Worm (Caenorhabditis elegans) whole organism, late embryonic: ENCODE results near the gene ceh-38.
A peak's percentile ranks its signal among the peaks of the same experiment; 100 is the strongest.

Experiments
- F13H6.1 ChIP-seq: sonication (generic microtip); optimal IDR thresholded peaks from 2 replicates; lab custom pipeline; 2016; ENCODE audit warnings: missing genetic modification characterization, missing compliant biosample characterization
- K02D7.2 ChIP-seq: sonication (generic microtip); optimal IDR thresholded peaks from 2 replicates; lab custom pipeline; 2017; ENCODE audit warnings: mild to moderate bottlenecking, missing genetic modification characterization, missing compliant biosample characterization
- K09A11.1 ChIP-seq: sonication (generic microtip); optimal IDR thresholded peaks from 2 replicates; lab custom pipeline; 2017; ENCODE audit warnings: antibody characterized with exemption, mild to moderate bottlenecking, missing genetic modification characterization, missing compliant biosample characterization; ENCODE audit not compliant: insufficient read depth
- Y22D7AL.16 ChIP-seq: sonication (generic microtip); optimal IDR thresholded peaks from 2 replicates; lab custom pipeline; 2016; ENCODE audit warnings: missing genetic modification characterization, missing compliant biosample characterization
- ama-1 ChIP-seq: fragments of 150-350 bp; optimal IDR thresholded peaks from 2 replicates; lab custom pipeline; 2014
- ceh-14 ChIP-seq: sonication (generic microtip); optimal IDR thresholded peaks from 2 replicates; lab custom pipeline; 2016; ENCODE audit warnings: missing genotype, missing genetic modification characterization, missing compliant biosample characterization
- ceh-18 ChIP-seq: sonication (generic microtip); optimal IDR thresholded peaks from 2 replicates; lab custom pipeline; 2016; ENCODE audit warnings: missing genetic modification characterization, missing compliant biosample characterization
- ceh-22 ChIP-seq: sonication (generic microtip); optimal IDR thresholded peaks from 2 replicates; lab custom pipeline; 2017; ENCODE audit warnings: missing biosample characterization, missing genetic modification characterization
- ceh-24 ChIP-seq: sonication (generic microtip); optimal IDR thresholded peaks from 2 replicates; lab custom pipeline; 2016; ENCODE audit warnings: mild to moderate bottlenecking, missing genetic modification characterization, missing compliant biosample characterization
- ceh-30 ChIP-seq: fragments of 150-350 bp; optimal IDR thresholded peaks from 2 replicates; lab custom pipeline; 2014; ENCODE audit warnings: missing biosample characterization, missing genetic modification characterization
- ceh-31 ChIP-seq: sonication (generic microtip); optimal IDR thresholded peaks from 2 replicates; lab custom pipeline; 2016; ENCODE audit warnings: missing genetic modification characterization, missing compliant biosample characterization
- ceh-34 ChIP-seq: sonication (generic microtip); optimal IDR thresholded peaks from 2 replicates; lab custom pipeline; 2016; ENCODE audit warnings: mild to moderate bottlenecking, missing genetic modification characterization, missing compliant biosample characterization
- ceh-45 ChIP-seq: fragments of 200-800 bp; sonication (Bioruptor generic); IDR thresholded peaks from 2 replicates; pipeline ENCODE4 v1.3.6; 2022; ENCODE audit warnings: missing genetic modification reagents, missing genetic modification characterization, missing compliant biosample characterization
- ceh-48 ChIP-seq: sonication (generic microtip); optimal IDR thresholded peaks from 2 replicates; lab custom pipeline; 2016; ENCODE audit warnings: missing genetic modification characterization, inconsistent platforms, missing compliant biosample characterization
- ceh-6 ChIP-seq: fragments of 200-800 bp; sonication (Bioruptor generic); optimal IDR thresholded peaks from 2 replicates; lab custom pipeline; 2018; ENCODE audit warnings: mild to moderate bottlenecking, missing genetic modification characterization, missing compliant biosample characterization
- ceh-9 ChIP-seq: sonication (generic microtip); optimal IDR thresholded peaks from 2 replicates; lab custom pipeline; 2016; ENCODE audit warnings: mild to moderate bottlenecking, missing genetic modification characterization, inconsistent platforms, missing compliant biosample characterization
- che-1 ChIP-seq: sonication (generic microtip); optimal IDR thresholded peaks from 2 replicates; lab custom pipeline; 2016; ENCODE audit warnings: mild to moderate bottlenecking, missing genetic modification characterization, missing compliant biosample characterization
- dmd-4 ChIP-seq: sonication (generic microtip); optimal IDR thresholded peaks from 2 replicates; lab custom pipeline; 2016; ENCODE audit warnings: borderline replicate concordance, missing genetic modification characterization, missing compliant biosample characterization
- dve-1 ChIP-seq: sonication (generic microtip); optimal IDR thresholded peaks from 2 replicates; lab custom pipeline; 2017; ENCODE audit warnings: antibody characterized with exemption, mild to moderate bottlenecking, missing genetic modification characterization, missing compliant biosample characterization
- eyg-1 ChIP-seq: sonication (generic microtip); optimal IDR thresholded peaks from 2 replicates; lab custom pipeline; 2016; ENCODE audit warnings: missing genotype, missing genetic modification characterization, missing compliant biosample characterization
- fax-1 ChIP-seq: sonication (generic microtip); optimal IDR thresholded peaks from 2 replicates; lab custom pipeline; 2016; ENCODE audit warnings: missing genotype, missing genetic modification characterization, missing compliant biosample characterization
- gmeb-2 ChIP-seq: sonication (generic microtip); optimal IDR thresholded peaks from 2 replicates; lab custom pipeline; 2016; ENCODE audit warnings: missing genetic modification characterization, inconsistent platforms, missing compliant biosample characterization
- hlh-13 ChIP-seq: fragments of 200-800 bp; sonication (Bioruptor generic); optimal IDR thresholded peaks from 2 replicates; lab custom pipeline; 2018; ENCODE audit warnings: mild to moderate bottlenecking, missing genetic modification characterization, missing compliant biosample characterization
- hlh-15 ChIP-seq: sonication (generic microtip); optimal IDR thresholded peaks from 2 replicates; lab custom pipeline; 2016; ENCODE audit warnings: missing genetic modification characterization, missing compliant biosample characterization
- hlh-8 ChIP-seq: sonication (generic microtip); optimal IDR thresholded peaks from 2 replicates; lab custom pipeline; 2016; ENCODE audit warnings: missing genotype, missing genetic modification characterization, missing compliant biosample characterization
- madf-2 ChIP-seq: sonication (generic microtip); optimal IDR thresholded peaks from 2 replicates; lab custom pipeline; 2017; ENCODE audit warnings: missing genetic modification characterization, missing compliant biosample characterization
- nfya-1 ChIP-seq: sonication (generic microtip); optimal IDR thresholded peaks from 2 replicates; lab custom pipeline; 2017; ENCODE audit warnings: missing genetic modification characterization, mild to moderate bottlenecking, missing compliant biosample characterization, antibody characterized with exemption, moderate library complexity
- nhr-11 ChIP-seq: fragments of 150-350 bp; optimal IDR thresholded peaks from 2 replicates; lab custom pipeline; 2014; ENCODE audit warnings: missing biosample characterization, missing genetic modification characterization
- nhr-232 ChIP-seq: sonication (generic microtip); optimal IDR thresholded peaks from 2 replicates; lab custom pipeline; 2016; ENCODE audit warnings: missing genetic modification characterization, missing compliant biosample characterization
- odd-2 ChIP-seq: sonication (generic microtip); optimal IDR thresholded peaks from 2 replicates; lab custom pipeline; 2017; ENCODE audit warnings: antibody characterized with exemption, mild to moderate bottlenecking, missing genetic modification characterization, missing compliant biosample characterization
- pag-3 ChIP-seq: sonication (generic microtip); optimal IDR thresholded peaks from 2 replicates; lab custom pipeline; 2016; ENCODE audit warnings: missing compliant biosample characterization, missing genetic modification characterization, borderline replicate concordance
- pha-4 ChIP-seq: fragments of 150-350 bp; optimal IDR thresholded peaks from 2 replicates; lab custom pipeline; 2018; ENCODE audit warnings: missing biosample characterization, missing genetic modification reagents, missing genetic modification characterization
- pros-1 ChIP-seq: fragments of 150-350 bp; optimal IDR thresholded peaks from 2 replicates; lab custom pipeline; 2014; ENCODE audit warnings: missing biosample characterization, missing genetic modification reagents, missing genetic modification characterization
- rnt-1 ChIP-seq: sonication (generic microtip); optimal IDR thresholded peaks from 2 replicates; lab custom pipeline; 2016; ENCODE audit warnings: missing genetic modification characterization, missing compliant biosample characterization
- syd-9 ChIP-seq: sonication (generic microtip); optimal IDR thresholded peaks from 2 replicates; lab custom pipeline; 2016; ENCODE audit warnings: mild to moderate bottlenecking, missing genetic modification characterization, moderate library complexity, missing compliant biosample characterization
- unc-86 ChIP-seq: sonication (generic microtip); optimal IDR thresholded peaks from 2 replicates; lab custom pipeline; 2016; ENCODE audit warnings: missing genetic modification characterization, missing compliant biosample characterization
- ztf-16 ChIP-seq: sonication (generic microtip); optimal IDR thresholded peaks from 2 replicates; lab custom pipeline; 2017; ENCODE audit warnings: missing genetic modification characterization, missing compliant biosample characterization

ceh-38 gene

DNA sequence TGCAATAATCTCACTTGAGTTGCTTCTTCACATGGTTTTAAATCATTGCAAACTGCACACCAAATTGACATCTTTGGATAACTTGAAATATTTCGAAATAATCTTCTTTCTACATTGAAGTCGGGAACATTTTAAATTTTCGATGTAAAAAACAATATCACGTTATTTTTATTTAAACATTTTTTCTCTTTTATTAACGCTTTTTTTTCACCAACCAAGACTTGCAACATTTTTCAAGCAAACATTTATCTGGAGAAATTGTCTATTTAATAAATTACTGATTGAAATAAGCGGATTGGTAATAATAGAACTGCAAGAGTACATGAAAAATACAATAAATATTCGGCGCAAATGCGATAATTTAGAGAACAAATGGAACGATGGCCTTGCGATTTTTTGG is 19.2 kb downstream of the ceh-38 start, which contains the start of gene C15F1.5:
TSS of gene C15F1.5 (minus strand) at position 101 of the 400 bp plus-strand sequence.
- no peak for TF ChIP-seq ztf-16 (tag; lab: Kevin White, UChicago)
- no peak for TF ChIP-seq syd-9 (tag; lab: Kevin White, UChicago)
- no peak for TF ChIP-seq hlh-15
- TF ChIP-seq hlh-8, result no peak
- TF ChIP-seq fax-1 (tag; lab: Kevin White, UChicago), result no peak
- TF ChIP-seq rnt-1 (tag; lab: Kevin White, UChicago), result no peak
- TF ChIP-seq ceh-30, result no peak
- TF ChIP-seq ceh-18 (tag; lab: Kevin White, UChicago), result no peak
- TF ChIP-seq Y22D7AL.16, result no peak
- no peak for TF ChIP-seq pha-4
- TF ChIP-seq madf-2 (tag; lab: Kevin White, UChicago), result no peak
- no peak for TF ChIP-seq nhr-232 (tag; lab: Kevin White, UChicago)
- no peak for TF ChIP-seq K02D7.2 (tag; lab: Kevin White, UChicago)

DNA sequence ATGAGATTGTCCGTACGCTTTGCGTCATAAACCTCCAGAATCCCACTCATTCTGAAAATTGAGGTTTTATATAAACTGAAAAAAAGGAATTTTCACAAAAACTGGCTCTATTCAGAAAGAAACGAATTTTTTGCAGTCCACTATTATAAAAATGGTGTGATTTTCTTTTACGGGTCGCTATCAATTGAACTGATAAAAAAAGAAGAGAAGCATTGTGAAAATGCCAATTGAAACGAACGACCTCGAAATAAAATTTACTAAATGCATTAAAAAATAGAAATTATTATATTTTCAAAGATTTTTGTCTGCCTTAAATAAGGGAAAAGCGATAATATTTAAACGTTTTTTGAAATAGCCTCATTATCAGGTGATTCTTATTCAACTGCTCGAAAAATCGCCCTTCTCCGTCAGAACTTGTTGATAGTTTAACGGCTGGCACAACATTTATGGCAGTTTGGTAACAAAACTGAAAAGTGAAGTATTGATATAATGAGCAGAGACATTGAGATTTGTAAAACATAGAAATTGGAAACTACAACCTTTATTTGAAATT is 20.9 kb downstream of the ceh-38 start, which contains the start of gene art-1:
TSS of gene art-1 (minus strand) at position 51 of the 553 bp plus-strand sequence.
- TF ChIP-seq pag-3 (no peak), ceh-34 (no peak), eyg-1 (tag; lab: Kevin White, UChicago) (no peak), ceh-31 (tag; lab: Kevin White, UChicago) (no peak)

DNA sequence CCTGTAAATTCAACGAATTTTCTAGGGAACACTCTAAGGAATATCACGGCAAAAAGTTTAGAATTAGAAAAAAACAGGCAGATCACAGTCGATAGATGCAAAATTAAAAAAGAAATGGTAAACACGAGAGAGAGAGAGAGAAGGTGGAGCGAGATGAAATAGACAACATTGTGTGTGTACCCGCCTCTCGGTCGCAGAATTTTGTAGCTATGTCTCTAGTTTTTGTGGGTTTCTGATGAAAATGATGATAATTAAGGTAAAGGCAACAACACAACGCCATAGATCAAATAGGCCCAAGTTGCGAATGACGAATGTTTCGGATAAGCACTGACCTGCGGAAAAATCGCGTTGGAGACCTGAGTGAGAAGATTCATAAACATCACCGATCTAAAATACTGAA is 22.2 kb downstream of the ceh-38 start, which contains the start of gene sod-1:
TSS of gene sod-1 (minus strand) at position 387 of the 400 bp plus-strand sequence.
- TF ChIP-seq ceh-48 (tag; lab: Kevin White, UChicago) (no peak), ceh-31 (tag; lab: Kevin White, UChicago) (no peak), ceh-14 (tag; lab: Kevin White, UChicago) (no peak), ceh-18 (tag; lab: Kevin White, UChicago) (no peak), dve-1 (tag; lab: Kevin White, UChicago) (no peak), eyg-1 (tag; lab: Kevin White, UChicago) (no peak), unc-86 (tag; lab: Kevin White, UChicago) (no peak), gmeb-2 (tag; lab: Kevin White, UChicago) (no peak), nhr-11 (tag; lab: Kevin White, UChicago) (no peak), hlh-15 (no peak), dmd-4 (tag; lab: Kevin White, UChicago) (no peak), nfya-1 (tag; lab: Kevin White, UChicago) (no peak), ceh-24 (tag; lab: Kevin White, UChicago) (no peak), pha-4 (no peak), ceh-6 (GFP tag; lab: Kevin White, UChicago) (no peak), ceh-45 (GFP tag; lab: Robert Waterston, UW) (no peak), rnt-1 (tag; lab: Kevin White, UChicago) (no peak), ama-1 (no peak), pros-1 (no peak)

- TF ChIP-seq ceh-9 (tag; lab: Kevin White, UChicago) (no peak), F13H6.1 (tag; lab: Kevin White, UChicago) (no peak), ceh-22 (tag; lab: Kevin White, UChicago) (no peak), nfya-1 (tag; lab: Kevin White, UChicago) (peak; percentile 14), ceh-18 (tag; lab: Kevin White, UChicago) (no peak)
- TF ChIP-seq, all 69 proteins: peak for 1
Measured at ce11 chrII:6974011-6974410, 22.7 kb downstream of the ceh-38 start.

- TF ChIP-seq K09A11.1 (tag; lab: Kevin White, UChicago), result no peak
- no peak for TF ChIP-seq ceh-6 (GFP tag; lab: Kevin White, UChicago)
- no peak for TF ChIP-seq nhr-11 (tag; lab: Kevin White, UChicago)
- no peak for TF ChIP-seq hlh-13 (GFP tag; lab: Kevin White, UChicago)
- TF ChIP-seq ceh-14 (tag; lab: Kevin White, UChicago), result no peak
- no peak for TF ChIP-seq odd-2 (tag; lab: Kevin White, UChicago)
- no peak for TF ChIP-seq che-1
Measured at ce11 chrII:6975725-6976124, 24.4 kb downstream of the ceh-38 start.
